Worm (Caenorhabditis elegans): ENCODE results near the gene fbxc-42.

ce11 chrII:1026670-1027069, 35.3 kb downstream of the fbxc-42 start, which contains the start of gene M01D1.12:
- TF ChIP-seq ztf-23 (GFP tag; IDR thresholded peaks at IDR 0.05) (no peak), cog-1 (tag; optimal IDR thresholded peaks at IDR 0.05) (no peak), flt-1 (GFP tag; IDR thresholded peaks at IDR 0.05) (no peak)

Data from whole organism, midembryonic.